Fruit fly (Drosophila melanogaster) whole organism, pupa: ENCODE data around the gene RluA-1.

Source experiments
- CG32121 ChIP-seq: fragments of 200-800 bp; sonication (Bioruptor generic); IDR thresholded peaks from 2 replicates; pipeline ENCODE4 v1.3.6; 2022; ENCODE audit warnings: missing biosample characterization, missing genetic modification characterization
- CG34367 ChIP-seq: fragments of 200-800 bp; sonication (Bioruptor generic); optimal IDR thresholded peaks from 2 replicates; lab custom pipeline; 2018; ENCODE audit warnings: missing biosample characterization, mild to moderate bottlenecking, missing genetic modification characterization
- CG4496 ChIP-seq: fragments of 200-800 bp; sonication (Bioruptor generic); IDR thresholded peaks from 3 replicates; pipeline ENCODE4 v1.3.6; 2022; ENCODE audit warnings: missing biosample characterization, missing genetic modification characterization
- CG8159 ChIP-seq: fragments of 200-800 bp; sonication (Bioruptor generic); optimal IDR thresholded peaks from 3 replicates; lab custom pipeline; 2018; ENCODE audit warnings: missing biosample characterization, mild to moderate bottlenecking, missing genetic modification characterization, moderate library complexity
- CG9948 ChIP-seq: fragments of 200-800 bp; sonication (Bioruptor generic); optimal IDR thresholded peaks from 2 replicates; lab custom pipeline; 2018; ENCODE audit warnings: missing biosample characterization, mild to moderate bottlenecking, missing genetic modification characterization, moderate library complexity

DNA sequence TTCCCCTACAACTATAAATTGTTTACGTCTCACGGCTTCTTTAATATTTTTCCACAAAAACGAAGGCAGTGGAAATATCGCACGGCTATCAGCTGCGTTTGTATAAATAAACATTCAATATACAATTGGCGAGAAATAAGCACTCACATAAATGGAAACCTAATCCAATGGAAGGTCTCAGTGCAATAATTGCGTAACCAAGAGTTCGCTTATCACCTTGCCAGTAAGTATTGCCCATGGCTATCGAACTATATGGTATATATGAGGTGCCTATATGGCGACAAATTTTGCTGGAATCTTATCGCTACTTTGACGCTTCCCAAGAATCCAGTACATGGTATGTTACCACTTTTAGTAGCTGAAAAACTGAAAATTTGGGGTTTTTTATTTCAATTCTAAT is 28.1 kb upstream of the RluA-1 start:
- TF ChIP-seq CG9948 (tag; lab: Kevin White, UChicago) (no peak), CG32121 (GFP tag; lab: Robert Waterston, UW) (no peak), CG34367 (no peak), CG4496 (GFP tag; lab: Robert Waterston, UW) (no peak), CG8159 (tag; lab: Kevin White, UChicago) (no peak)
